Fruit fly (Drosophila melanogaster) whole organism, prepupa: ENCODE data around the gene CG14442.

ENCODE experiments used
- CG10631 ChIP-seq: fragments of 200-800 bp; sonication (Bioruptor generic); optimal IDR thresholded peaks from 2 replicates; lab custom pipeline; 2016; ENCODE audit warnings: missing biosample characterization, missing genetic modification characterization
- CG10669 ChIP-seq: fragments of 200-800 bp; sonication (Bioruptor generic); optimal IDR thresholded peaks from 3 replicates; lab custom pipeline; 2018; ENCODE audit warnings: missing biosample characterization, mild to moderate bottlenecking, missing genetic modification characterization, moderate library complexity
- CG11294 ChIP-seq: fragments of 200-800 bp; sonication (Bioruptor generic); IDR thresholded peaks from 2 replicates; pipeline ENCODE4 v1.3.6; 2022; ENCODE audit warnings: missing biosample characterization, missing genetic modification characterization
- CG11902 ChIP-seq: fragments of 200-800 bp; sonication (Bioruptor generic); optimal IDR thresholded peaks from 3 replicates; lab custom pipeline; 2016; ENCODE audit warnings: missing biosample characterization, missing genetic modification characterization
- CG15336 ChIP-seq: fragments of 200-800 bp; sonication (Bioruptor generic); IDR thresholded peaks from 2 replicates; pipeline ENCODE4 v1.3.6; 2022; ENCODE audit warnings: missing biosample characterization, missing genetic modification characterization
- CG1621 ChIP-seq: fragments of 200-800 bp; sonication (Bioruptor generic); optimal IDR thresholded peaks from 3 replicates; lab custom pipeline; 2018; ENCODE audit warnings: missing biosample characterization, mild to moderate bottlenecking, missing genetic modification characterization
- CG16779 ChIP-seq: fragments of 200-800 bp; sonication (Bioruptor generic); optimal IDR thresholded peaks from 3 replicates; lab custom pipeline; 2017; ENCODE audit warnings: missing biosample characterization, mild to moderate bottlenecking, missing genetic modification characterization
- CG3032 ChIP-seq: fragments of 200-800 bp; optimal IDR thresholded peaks from 2 replicates; lab custom pipeline; 2019; ENCODE audit warnings: missing biosample characterization, mild to moderate bottlenecking, missing genetic modification characterization, moderate library complexity
- CG31627 ChIP-seq: fragments of 200-800 bp; sonication (Bioruptor generic); optimal IDR thresholded peaks from 3 replicates; lab custom pipeline; 2016; ENCODE audit warnings: missing biosample characterization, missing genetic modification characterization
- CG32006 ChIP-seq: fragments of 200-800 bp; sonication (Bioruptor generic); optimal IDR thresholded peaks from 3 replicates; lab custom pipeline; 2017; ENCODE audit warnings: missing biosample characterization, mild to moderate bottlenecking, missing genetic modification characterization
- CG3919 ChIP-seq: fragments of 200-800 bp; sonication (Bioruptor generic); optimal IDR thresholded peaks from 3 replicates; lab custom pipeline; 2016; ENCODE audit warnings: missing biosample characterization, missing genetic modification characterization
- CG4318 ChIP-seq: fragments of 200-800 bp; sonication (Bioruptor generic); optimal IDR thresholded peaks from 3 replicates; lab custom pipeline; 2017; ENCODE audit warnings: missing biosample characterization, mild to moderate bottlenecking, missing genetic modification characterization
- CG6163 ChIP-seq: fragments of 200-800 bp; sonication (Bioruptor generic); IDR thresholded peaks from 3 replicates; pipeline ENCODE4 v1.3.6; 2022; ENCODE audit warnings: missing biosample characterization, missing genetic modification characterization
- CG6276 ChIP-seq: fragments of 200-800 bp; sonication (Bioruptor generic); optimal IDR thresholded peaks from 2 replicates; lab custom pipeline; 2017; ENCODE audit warnings: missing biosample characterization, mild to moderate bottlenecking, missing genetic modification characterization
- CG6792 ChIP-seq: fragments of 200-800 bp; sonication (Bioruptor generic); optimal IDR thresholded peaks from 3 replicates; lab custom pipeline; 2016; ENCODE audit warnings: missing biosample characterization, missing genetic modification characterization
- CG7368 ChIP-seq: fragments of 200-800 bp; sonication (Bioruptor generic); optimal IDR thresholded peaks from 3 replicates; lab custom pipeline; 2016; ENCODE audit warnings: missing biosample characterization, missing genetic modification characterization
- CG8119 ChIP-seq: fragments of 200-800 bp; sonication (Bioruptor generic); IDR thresholded peaks from 3 replicates; pipeline ENCODE4 v1.3.6; 2022; ENCODE audit warnings: missing biosample characterization, missing genetic modification characterization
- CG8319 ChIP-seq: fragments of 200-800 bp; sonication (Bioruptor generic); optimal IDR thresholded peaks from 3 replicates; lab custom pipeline; 2016; ENCODE audit warnings: missing biosample characterization, missing genetic modification characterization
- Eip75B ChIP-seq: fragments of 200-800 bp; sonication (Bioruptor generic); optimal IDR thresholded peaks from 3 replicates; lab custom pipeline; 2016; ENCODE audit warnings: missing biosample characterization, missing genetic modification characterization
- Eip78C ChIP-seq: fragments of 200-800 bp; sonication (Bioruptor generic); peaks from one replicate; lab custom pipeline; 2016; ENCODE audit warnings: missing biosample characterization, missing genetic modification characterization
- Gug ChIP-seq: fragments of 200-800 bp; sonication (Bioruptor generic); IDR thresholded peaks from 2 replicates; pipeline ENCODE4 v1.3.6; 2022; ENCODE audit warnings: missing biosample characterization, missing genetic modification characterization
- Hr38 ChIP-seq: sonication (Bioruptor generic); optimal IDR thresholded peaks from 2 replicates; lab custom pipeline; 2016; ENCODE audit warnings: missing biosample characterization, missing genetic modification characterization
- Hr39 ChIP-seq: fragments of 200-800 bp; sonication (Bioruptor generic); optimal IDR thresholded peaks from 2 replicates; lab custom pipeline; 2016; ENCODE audit warnings: missing biosample characterization, missing genetic modification characterization
- Hr4 ChIP-seq: fragments of 200-800 bp; sonication (Bioruptor generic); optimal IDR thresholded peaks from 3 replicates; lab custom pipeline; 2016; ENCODE audit warnings: missing biosample characterization, missing genetic modification characterization
- Lpt ChIP-seq: fragments of 200-800 bp; sonication (Bioruptor generic); optimal IDR thresholded peaks from 3 replicates; lab custom pipeline; 2016; ENCODE audit warnings: missing biosample characterization, missing genetic modification characterization
- Met ChIP-seq: fragments of 200-800 bp; sonication (Bioruptor generic); optimal IDR thresholded peaks from 3 replicates; lab custom pipeline; 2016; ENCODE audit warnings: missing biosample characterization, missing genetic modification characterization
- OdsH ChIP-seq: fragments of 200-800 bp; sonication (Bioruptor generic); optimal IDR thresholded peaks from 3 replicates; lab custom pipeline; 2016; ENCODE audit warnings: missing biosample characterization, missing genetic modification characterization
- Sox15 ChIP-seq: fragments of 200-800 bp; sonication (Bioruptor generic); optimal IDR thresholded peaks from 3 replicates; lab custom pipeline; 2016; ENCODE audit warnings: missing biosample characterization, missing genetic modification characterization
- achi ChIP-seq: fragments of 200-800 bp; sonication (Bioruptor generic); optimal IDR thresholded peaks from 3 replicates; lab custom pipeline; 2016; ENCODE audit warnings: missing biosample characterization, missing genetic modification characterization
- cyc ChIP-seq: fragments of 200-800 bp; sonication (Bioruptor generic); optimal IDR thresholded peaks from 3 replicates; lab custom pipeline; 2016; ENCODE audit warnings: missing biosample characterization, missing genetic modification characterization
- dac ChIP-seq: fragments of 200-800 bp; sonication (Bioruptor generic); optimal IDR thresholded peaks from 2 replicates; lab custom pipeline; 2017; ENCODE audit warnings: missing biosample characterization, mild to moderate bottlenecking, missing genetic modification characterization
- dsx ChIP-seq: fragments of 200-800 bp; optimal IDR thresholded peaks from 3 replicates; lab custom pipeline; 2019; ENCODE audit warnings: missing biosample characterization, mild to moderate bottlenecking, missing genetic modification characterization, moderate library complexity; ENCODE audit not compliant: poor library complexity, severe bottlenecking
- eg ChIP-seq: fragments of 200-800 bp; sonication (Bioruptor generic); IDR thresholded peaks from 3 replicates; pipeline ENCODE4 v1.3.6; 2022; ENCODE audit warnings: missing biosample characterization, missing genetic modification characterization
- esn ChIP-seq: fragments of 200-800 bp; sonication (Bioruptor generic); optimal IDR thresholded peaks from 2 replicates; lab custom pipeline; 2016; ENCODE audit warnings: missing biosample characterization, mild to moderate bottlenecking, missing genetic modification characterization, moderate library complexity
- fd59A ChIP-seq: fragments of 200-800 bp; sonication (Bioruptor generic); optimal IDR thresholded peaks from 2 replicates; lab custom pipeline; 2017; ENCODE audit warnings: missing biosample characterization, mild to moderate bottlenecking, missing genetic modification characterization, missing genetic modification reagents
- lz ChIP-seq: fragments of 200-800 bp; sonication (Bioruptor generic); optimal IDR thresholded peaks from 3 replicates; lab custom pipeline; 2016; ENCODE audit warnings: missing biosample characterization, missing genetic modification characterization
- net ChIP-seq: fragments of 200-800 bp; sonication (Bioruptor generic); optimal IDR thresholded peaks from 3 replicates; lab custom pipeline; 2016; ENCODE audit warnings: missing biosample characterization, missing genetic modification characterization
- pdm3 ChIP-seq: fragments of 200-800 bp; sonication (Bioruptor generic); optimal IDR thresholded peaks from 3 replicates; lab custom pipeline; 2016; ENCODE audit warnings: missing biosample characterization, missing genetic modification characterization
- salr ChIP-seq, 2 experiments: fragments of 200-800 bp; sonication (Bioruptor generic); optimal IDR thresholded peaks; 3 replicates each; lab custom pipeline; 2016 to 2018; ENCODE audit warnings: missing biosample characterization in 2 of 2, missing genetic modification characterization in 2 of 2, mild to moderate bottlenecking in 1 of 2
- svp ChIP-seq: fragments of 200-800 bp; sonication (Bioruptor generic); peaks from one replicate; lab custom pipeline; 2016; ENCODE audit warnings: missing biosample characterization, missing genetic modification characterization
- topi ChIP-seq: fragments of 200-800 bp; sonication (Bioruptor generic); optimal IDR thresholded peaks from 3 replicates; lab custom pipeline; 2016; ENCODE audit warnings: missing biosample characterization, missing genetic modification characterization

Gene CG14442

DNA sequence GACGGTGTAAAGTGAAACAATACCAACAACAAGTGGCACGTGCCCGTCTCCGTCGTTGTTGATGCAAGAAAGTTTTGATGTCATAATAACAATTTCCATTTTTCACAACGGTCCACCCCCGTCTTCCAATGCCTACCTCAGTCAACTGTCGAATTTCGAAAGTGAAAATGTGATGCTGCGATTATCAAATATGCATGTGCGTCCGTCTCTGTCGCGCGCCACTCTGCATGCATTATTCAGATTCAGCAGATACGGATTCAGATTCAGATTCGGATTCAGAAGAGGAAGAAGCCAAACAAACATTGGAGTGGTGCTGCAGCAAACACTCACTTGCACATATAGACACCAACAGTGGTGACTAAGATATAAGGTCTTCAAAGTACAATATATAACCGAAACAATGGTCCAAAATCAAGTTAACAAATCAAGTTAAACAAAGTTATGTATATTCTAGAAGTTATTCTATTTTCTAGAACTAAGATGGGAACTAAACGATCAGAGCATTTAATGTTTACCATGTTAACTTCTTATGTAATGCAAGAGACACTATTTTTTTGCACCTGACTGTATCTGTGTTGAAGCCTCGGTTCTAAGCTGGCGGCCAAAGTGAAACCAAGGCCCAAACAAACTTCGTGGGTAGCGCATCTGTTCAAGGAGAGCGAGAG is 52.1 kb downstream of the CG14442 start (continued):
- no peak for TF ChIP-seq Sox15 (GFP tag; lab: Kevin White, UChicago)
- TF ChIP-seq dac (GFP tag; lab: Kevin White, UChicago) = no peak
- TF ChIP-seq CG15336 = peak; percentile 81
- TF ChIP-seq Gug (GFP tag; lab: Robert Waterston, UW) = 0 out of 2 replicates have a peak, but pooled peaks have one; percentile 39
- TF ChIP-seq dsx = peak; percentile 36
- TF ChIP-seq CG8319 = no peak
- peak; percentile 84 for TF ChIP-seq svp
- peak; percentile 53 for TF ChIP-seq topi
- no peak for TF ChIP-seq Lpt (GFP tag; lab: Kevin White, UChicago)
- peak; percentile 66 for TF ChIP-seq esn (GFP tag; lab: Kevin White, UChicago)
- TF ChIP-seq Eip78C (GFP tag; lab: Kevin White, UChicago) = peak; percentile 85
- peak; percentile 48 for TF ChIP-seq CG7368 (GFP tag; lab: Kevin White, UChicago)
- peak; percentile 32 for TF ChIP-seq CG31627
- peak; percentile 66; the same call in 1 of the 3 replicates for TF ChIP-seq eg
- peak; percentile 55 for TF ChIP-seq CG6792
- TF ChIP-seq Hr38 = no peak
- peak; percentile 35 for TF ChIP-seq CG10669 (GFP tag; lab: Kevin White, UChicago)
- TF ChIP-seq net (GFP tag; lab: Kevin White, UChicago) = peak; percentile 30
- TF ChIP-seq Met (GFP tag; lab: Kevin White, UChicago) = peak; percentile 61

dm6 chrX:6641602-6642001 is 53.2 kb downstream of the CG14442 start:
- peak; percentile 6 for TF ChIP-seq topi
- peak; percentile 11 for TF ChIP-seq dac (GFP tag; lab: Kevin White, UChicago)
- TF ChIP-seq CG11902 (GFP tag; lab: Kevin White, UChicago) = no peak
- TF ChIP-seq CG6276 (GFP tag; lab: Kevin White, UChicago) = peak; percentile 29
- peak in 1 of 2 experiments; percentile 29 for TF ChIP-seq salr (GFP tag; optimal IDR thresholded peaks at IDR 0.05; lab: Kevin White, UChicago)
- no peak for TF ChIP-seq fd59A (GFP tag; lab: Kevin White, UChicago)
- peak; percentile 79 for TF ChIP-seq CG6163 (GFP tag; lab: Robert Waterston, UW)
- peak; percentile 42 for TF ChIP-seq CG3919 (GFP tag; lab: Kevin White, UChicago)
- TF ChIP-seq Sox15 (GFP tag; lab: Kevin White, UChicago) = no peak
- no peak for TF ChIP-seq Lpt (GFP tag; lab: Kevin White, UChicago)
- peak; percentile 72; the same call in 2 of the 3 replicates for TF ChIP-seq eg
- no peak for TF ChIP-seq dsx
- TF ChIP-seq cyc (GFP tag; lab: Kevin White, UChicago) = no peak
- TF ChIP-seq Met (GFP tag; lab: Kevin White, UChicago) = peak; percentile 26
- peak; percentile 51 for TF ChIP-seq CG32006
- peak; percentile 5 for TF ChIP-seq CG7368 (GFP tag; lab: Kevin White, UChicago)
- peak; percentile 19 for TF ChIP-seq CG10631 (GFP tag; lab: Kevin White, UChicago)
- no peak for TF ChIP-seq CG16779 (tag; lab: Kevin White, UChicago)
- TF ChIP-seq svp = peak; percentile 39
- TF ChIP-seq esn (GFP tag; lab: Kevin White, UChicago) = peak; percentile 18
- TF ChIP-seq CG4318 (GFP tag; lab: Kevin White, UChicago) = peak; percentile 38
- TF ChIP-seq CG11294 = peak; percentile 24; the same call in 1 of the 2 replicates
- peak; percentile 50 for TF ChIP-seq Eip75B (GFP tag; lab: Kevin White, UChicago)
- no peak for TF ChIP-seq CG10669 (GFP tag; lab: Kevin White, UChicago)
- peak; percentile 72 for TF ChIP-seq Hr4 (GFP tag; lab: Kevin White, UChicago)
- peak; percentile 44 for TF ChIP-seq lz (GFP tag; lab: Kevin White, UChicago)
- TF ChIP-seq achi (GFP tag; lab: Kevin White, UChicago) = peak; percentile 36
- peak; percentile 72 for TF ChIP-seq Eip78C (GFP tag; lab: Kevin White, UChicago)
- TF ChIP-seq Gug (GFP tag; lab: Robert Waterston, UW) = peak; percentile 13; the same call in 1 of the 2 replicates
- TF ChIP-seq CG1621 (tag; lab: Kevin White, UChicago) = no peak
- peak; percentile 16 for TF ChIP-seq Hr39
- TF ChIP-seq CG6792 = peak; percentile 10
- peak; percentile 41 for TF ChIP-seq OdsH (GFP tag; lab: Kevin White, UChicago)
- peak; percentile 53; the same call in 1 of the 3 replicates for TF ChIP-seq CG8119 (GFP tag; lab: Robert Waterston, UW)
- TF ChIP-seq CG3032 (tag; lab: Kevin White, UChicago) = peak; percentile 11
- TF ChIP-seq pdm3 = peak; percentile 48
- peak; percentile 67 for TF ChIP-seq CG15336
- TF ChIP-seq, all 60 proteins: peak for 28
